Fruit fly (Drosophila melanogaster) whole organism, embryonic: ENCODE results near the gene Srp9.

Experiments
- Adf1 ChIP-seq: fragments of 200-800 bp; sonication (Bioruptor generic); IDR thresholded peaks from 2 replicates; pipeline ENCODE4 v1.3.6; 2022; ENCODE audit warnings: missing biosample characterization, missing genetic modification characterization
- Atf3 ChIP-seq: fragments of 200-800 bp; sonication (Bioruptor generic); optimal IDR thresholded peaks from 3 replicates; lab custom pipeline; 2016; ENCODE audit warnings: missing biosample characterization, missing genetic modification characterization
- CG11398 ChIP-seq: fragments of 200-800 bp; sonication (Bioruptor generic); optimal IDR thresholded peaks from 2 replicates; lab custom pipeline; 2016; ENCODE audit warnings: missing biosample characterization, missing genetic modification characterization
- CG11504 ChIP-seq: fragments of 200-800 bp; sonication (Bioruptor generic); optimal IDR thresholded peaks from 3 replicates; lab custom pipeline; 2019; ENCODE audit warnings: missing biosample characterization, mild to moderate bottlenecking, missing genetic modification characterization, moderate library complexity
- CG3163 ChIP-seq: fragments of 200-800 bp; sonication (Bioruptor generic); optimal IDR thresholded peaks from 3 replicates; lab custom pipeline; 2016; ENCODE audit warnings: missing biosample characterization, missing genetic modification characterization
- CG6683 ChIP-seq: fragments of 200-800 bp; sonication (Bioruptor generic); optimal IDR thresholded peaks from 2 replicates; lab custom pipeline; 2017; ENCODE audit warnings: missing biosample characterization, mild to moderate bottlenecking, missing genetic modification characterization, missing genetic modification reagents
- CG8478 ChIP-seq: fragments of >200 bp; optimal IDR thresholded peaks from 2 replicates; lab custom pipeline; 2018
- Eip74EF ChIP-seq, 2 experiments: fragments of 200-800 bp in 1 of 2; fragments of >200 bp in 1 of 2; sonication (Bioruptor generic) in 1 of 2; optimal IDR thresholded peaks; 2 replicates each; lab custom pipeline; 2017 to 2019; ENCODE audit warnings: missing biosample characterization in 2 of 2, missing genetic modification characterization in 2 of 2, mild to moderate bottlenecking in 1 of 2, moderate library complexity in 1 of 2
- Hand ChIP-seq: fragments of 200-800 bp; sonication (Bioruptor generic); optimal IDR thresholded peaks from 2 replicates; lab custom pipeline; 2017; ENCODE audit warnings: mild to moderate bottlenecking, missing biosample characterization, missing genetic modification reagents, missing genetic modification characterization
- Hr39 ChIP-seq: fragments of >200 bp; optimal IDR thresholded peaks from 2 replicates; lab custom pipeline; 2017
- salm ChIP-seq: fragments of 200-800 bp; sonication (Bioruptor generic); optimal IDR thresholded peaks from 2 replicates; lab custom pipeline; 2018; ENCODE audit warnings: missing biosample characterization, mild to moderate bottlenecking, missing genetic modification characterization
- tap ChIP-seq: fragments of 200-800 bp; optimal IDR thresholded peaks from 3 replicates; lab custom pipeline; 2019; ENCODE audit warnings: missing biosample characterization, mild to moderate bottlenecking, missing genetic modification characterization, moderate library complexity
- z ChIP-seq: fragments of 200-800 bp; sonication (Bioruptor generic); IDR thresholded peaks from 3 replicates; pipeline ENCODE4 v1.3.6; 2022; ENCODE audit warnings: missing biosample characterization, missing genetic modification characterization

- TF ChIP-seq Eip74EF (GFP tag; optimal IDR thresholded peaks at IDR 0.05; lab: Kevin White, UChicago) (no peak), CG11504 (no peak), Adf1 (GFP tag; lab: Robert Waterston, UW) (no peak), salm (tag; lab: Kevin White, UChicago) (no peak), CG11398 (GFP tag; lab: Kevin White, UChicago) (no peak), Hr39 (lab: Kevin White, UChicago) (no peak), Hand (GFP tag; lab: Kevin White, UChicago) (no peak), Atf3 (no peak), tap (tag; lab: Kevin White, UChicago) (no peak), CG3163 (GFP tag; lab: Kevin White, UChicago) (no peak), CG6683 (GFP tag; lab: Kevin White, UChicago) (no peak), CG8478 (lab: Kevin White, UChicago) (no peak), z (GFP tag; lab: Robert Waterston, UW) (no peak)
These were observed 16.4 kb downstream of the Srp9 start for dm6 chr3L:7952560-7952959.
